Worm (Caenorhabditis elegans) whole organism, L4 larva: ENCODE results near the gene C50B6.1.

Source experiments
- F49E8.2 ChIP-seq: sonication (generic microtip); optimal IDR thresholded peaks from 2 replicates; lab custom pipeline; 2016; ENCODE audit warnings: missing compliant biosample characterization, mild to moderate bottlenecking, missing genetic modification characterization, borderline replicate concordance
- R02D3.7 ChIP-seq: fragments of 150-350 bp; sonication (generic microtip); optimal IDR thresholded peaks from 3 replicates; lab custom pipeline; 2014; ENCODE audit warnings: missing biosample characterization, missing genetic modification characterization
- T20F7.1 ChIP-seq: fragments of 200-800 bp; sonication (Bioruptor generic); optimal IDR thresholded peaks from 2 replicates; lab custom pipeline; 2018; ENCODE audit warnings: mild to moderate bottlenecking, missing genetic modification characterization, missing compliant biosample characterization
- T26A8.4 ChIP-seq: fragments of 200-800 bp; sonication (Bioruptor generic); IDR thresholded peaks from 2 replicates; pipeline ENCODE4 v1.3.6; 2022; ENCODE audit warnings: missing genetic modification characterization, missing compliant biosample characterization
- Y5F2A.4 ChIP-seq: fragments of 200-800 bp; sonication (Bioruptor generic); optimal IDR thresholded peaks from 2 replicates; lab custom pipeline; 2018; ENCODE audit warnings: mild to moderate bottlenecking, missing genetic modification characterization, missing compliant biosample characterization
- ZK546.5 ChIP-seq, 2 experiments: sonication (generic microtip); optimal IDR thresholded peaks; 2 replicates each; lab custom pipeline; 2017; ENCODE audit warnings: missing biosample characterization in 2 of 2, missing genetic modification characterization in 2 of 2
- aly-2 ChIP-seq: sonication (generic microtip); optimal IDR thresholded peaks from 2 replicates; lab custom pipeline; 2018; ENCODE audit warnings: missing biosample characterization, missing genetic modification characterization
- ama-1 ChIP-seq: fragments of 150-350 bp; optimal IDR thresholded peaks from 2 replicates; lab custom pipeline; 2014; ENCODE audit warnings: inconsistent platforms, mixed read lengths
- ceh-44 ChIP-seq: fragments of 200-800 bp; sonication (Bioruptor generic); IDR thresholded peaks from 2 replicates; pipeline ENCODE4 v1.3.6; 2022; ENCODE audit warnings: missing genetic modification reagents, missing genetic modification characterization, missing compliant biosample characterization
- ceh-82 ChIP-seq: sonication (generic microtip); optimal IDR thresholded peaks from 2 replicates; lab custom pipeline; 2017; ENCODE audit warnings: missing biosample characterization, missing genetic modification characterization
- cey-2 ChIP-seq: sonication (generic microtip); optimal IDR thresholded peaks from 3 replicates; lab custom pipeline; 2017; ENCODE audit warnings: missing genetic modification characterization, mild to moderate bottlenecking, missing compliant biosample characterization, antibody characterized with exemption, borderline replicate concordance; ENCODE audit not compliant: insufficient read depth
- daf-16 ChIP-seq, 3 experiments: sonication (generic microtip); optimal IDR thresholded peaks; 2 replicates each; lab custom pipeline; 2016 to 2017; ENCODE audit warnings: missing genetic modification characterization in 3 of 3, missing genetic modification reagents in 3 of 3, mild to moderate bottlenecking in 2 of 3, missing compliant biosample characterization in 2 of 3, missing biosample characterization in 1 of 3, moderate library complexity in 1 of 3
- dmd-6 ChIP-seq: fragments of 200-800 bp; sonication (Bioruptor generic); IDR thresholded peaks from 2 replicates; pipeline ENCODE4 v1.3.6; 2022; ENCODE audit warnings: missing genetic modification reagents, missing genetic modification characterization, missing compliant biosample characterization
- dmd-9 ChIP-seq: fragments of 200-800 bp; sonication (Bioruptor generic); IDR thresholded peaks from 2 replicates; pipeline ENCODE4 v1.3.6; 2022; ENCODE audit warnings: missing genetic modification reagents, missing genetic modification characterization, missing compliant biosample characterization
- dve-1 ChIP-seq: sonication (generic microtip); optimal IDR thresholded peaks from 2 replicates; lab custom pipeline; 2017; ENCODE audit warnings: antibody characterized with exemption, mild to moderate bottlenecking, missing genetic modification characterization, missing compliant biosample characterization; ENCODE audit not compliant: insufficient read depth
- egl-27 ChIP-seq: sonication (generic microtip); optimal IDR thresholded peaks from 3 replicates; lab custom pipeline; 2017; ENCODE audit warnings: missing biosample characterization, missing genetic modification reagents, missing genetic modification characterization
- fos-1 ChIP-seq: fragments of 150-350 bp; optimal IDR thresholded peaks from 2 replicates; lab custom pipeline; 2014; ENCODE audit warnings: missing biosample characterization, missing genetic modification characterization
- hlh-11 ChIP-seq: fragments of 200-800 bp; sonication (Bioruptor generic); optimal IDR thresholded peaks from 2 replicates; lab custom pipeline; 2018; ENCODE audit warnings: mild to moderate bottlenecking, missing genetic modification characterization, missing compliant biosample characterization
- jun-1 ChIP-seq: fragments of 150-350 bp; optimal IDR thresholded peaks from 2 replicates; lab custom pipeline; 2014; ENCODE audit warnings: missing biosample characterization, missing genetic modification reagents, missing genetic modification characterization
- lin-29 ChIP-seq: fragments of 200-800 bp; sonication (Bioruptor generic); IDR thresholded peaks from 2 replicates; pipeline ENCODE4 v1.3.6; 2022; ENCODE audit warnings: missing genetic modification reagents, missing genetic modification characterization, missing compliant biosample characterization
- lsy-2 ChIP-seq, 2 experiments: fragments of 150-350 bp in 1 of 2; sonication (generic microtip) in 1 of 2; optimal IDR thresholded peaks; 2 replicates each; lab custom pipeline; 2014 to 2017; ENCODE audit warnings: missing biosample characterization in 2 of 2, missing genetic modification characterization in 2 of 2
- madf-5 ChIP-seq, 2 experiments: fragments of 200-800 bp; sonication (Bioruptor generic); IDR thresholded peaks; 2 replicates each; pipeline ENCODE4 v1.3.6; 2022; ENCODE audit warnings: missing compliant biosample characterization in 2 of 2, missing genetic modification characterization in 2 of 2
- madf-9 ChIP-seq: fragments of 200-800 bp; sonication (Bioruptor generic); conservative IDR thresholded peaks from 2 replicates; pipeline ENCODE4 v1.3.6; 2022; ENCODE audit warnings: missing genetic modification reagents, missing genetic modification characterization, missing compliant biosample characterization
- mdl-1 ChIP-seq, 2 experiments: fragments of 150-350 bp in 1 of 2; sonication (generic microtip) in 1 of 2; optimal IDR thresholded peaks; 2 replicates each; lab custom pipeline; 2014 to 2017; ENCODE audit warnings: missing biosample characterization in 2 of 2, missing genetic modification characterization in 2 of 2
- mxl-2 ChIP-seq: fragments of 200-800 bp; sonication (Bioruptor generic); conservative IDR thresholded peaks from 2 replicates; pipeline ENCODE4 v1.3.6; 2022; ENCODE audit warnings: missing genetic modification reagents, missing genetic modification characterization, missing compliant biosample characterization
- mxl-3 ChIP-seq: fragments of 200-800 bp; sonication (Bioruptor generic); optimal IDR thresholded peaks from 2 replicates; lab custom pipeline; 2018; ENCODE audit warnings: mild to moderate bottlenecking, missing genetic modification characterization, missing compliant biosample characterization
- nhr-10 ChIP-seq: fragments of 150-350 bp; optimal IDR thresholded peaks from 2 replicates; lab custom pipeline; 2014; ENCODE audit warnings: missing biosample characterization, missing genetic modification characterization
- nhr-102 ChIP-seq: sonication (generic microtip); optimal IDR thresholded peaks from 2 replicates; lab custom pipeline; 2016; ENCODE audit warnings: mild to moderate bottlenecking, missing genetic modification characterization, moderate library complexity, missing compliant biosample characterization
- nhr-11 ChIP-seq: fragments of 150-350 bp; optimal IDR thresholded peaks from 2 replicates; lab custom pipeline; 2014; ENCODE audit warnings: missing biosample characterization, missing genetic modification characterization
- nhr-111 ChIP-seq: fragments of 200-800 bp; sonication (Bioruptor generic); optimal IDR thresholded peaks from 2 replicates; lab custom pipeline; 2018; ENCODE audit warnings: mild to moderate bottlenecking, missing genetic modification characterization, missing compliant biosample characterization
- nhr-25 ChIP-seq: sonication (generic microtip); optimal IDR thresholded peaks from 2 replicates; lab custom pipeline; 2017; ENCODE audit warnings: missing genetic modification characterization, mild to moderate bottlenecking, missing compliant biosample characterization, antibody characterized with exemption, moderate library complexity, borderline replicate concordance; ENCODE audit not compliant: insufficient read depth
- nhr-48 ChIP-seq: sonication (generic microtip); optimal IDR thresholded peaks from 2 replicates; lab custom pipeline; 2016; ENCODE audit warnings: mild to moderate bottlenecking, missing genetic modification characterization, missing compliant biosample characterization
- nhr-77 ChIP-seq: fragments of 150-350 bp; optimal IDR thresholded peaks from 2 replicates; lab custom pipeline; 2014; ENCODE audit warnings: missing biosample characterization, missing genetic modification characterization
- set-16 ChIP-seq: fragments of 200-800 bp; sonication (Bioruptor generic); IDR thresholded peaks from 2 replicates; pipeline ENCODE4 v1.3.6; 2022; ENCODE audit warnings: missing genetic modification reagents, missing genetic modification characterization, missing compliant biosample characterization
- skn-1 ChIP-seq: fragments of 150-350 bp; optimal IDR thresholded peaks from 2 replicates; lab custom pipeline; 2014; ENCODE audit warnings: missing biosample characterization, missing genetic modification characterization
- snpc-1.2 ChIP-seq: fragments of 200-800 bp; sonication (Bioruptor generic); IDR thresholded peaks from 2 replicates; pipeline ENCODE4 v1.3.6; 2022; ENCODE audit warnings: missing genetic modification reagents, missing genetic modification characterization, missing compliant biosample characterization
- spr-1 ChIP-seq: sonication (generic microtip); optimal IDR thresholded peaks from 2 replicates; lab custom pipeline; 2016; ENCODE audit warnings: mild to moderate bottlenecking, missing genetic modification characterization, missing compliant biosample characterization
- spr-3 ChIP-seq: fragments of 200-800 bp; sonication (Bioruptor generic); optimal IDR thresholded peaks from 2 replicates; lab custom pipeline; 2018; ENCODE audit warnings: mild to moderate bottlenecking, missing genetic modification characterization, missing compliant biosample characterization
- tra-1 ChIP-seq: fragments of 200-800 bp; sonication (Bioruptor generic); IDR thresholded peaks from 2 replicates; pipeline ENCODE4 v1.3.6; 2022; ENCODE audit warnings: missing genetic modification reagents, missing genetic modification characterization, missing compliant biosample characterization
- unc-130 ChIP-seq: sonication (generic microtip); optimal IDR thresholded peaks from 2 replicates; lab custom pipeline; 2016; ENCODE audit warnings: missing genetic modification reagents, missing genetic modification characterization, missing compliant biosample characterization
- unc-39 ChIP-seq: sonication (generic microtip); optimal IDR thresholded peaks from 2 replicates; lab custom pipeline; 2017; ENCODE audit warnings: missing biosample characterization, missing genetic modification characterization
- unc-62 ChIP-seq, 3 experiments: fragments of 150-350 bp in 1 of 3; sonication (generic microtip); optimal IDR thresholded peaks in 2 of 3; peaks in 1 of 3; 1 replicate in 1 of 3; 2 replicates in 2 of 3; lab custom pipeline; 2014 to 2017; ENCODE audit warnings: missing biosample characterization in 3 of 3, missing genetic modification characterization in 3 of 3, missing genetic modification reagents in 3 of 3, missing genotype in 1 of 3
- zag-1 ChIP-seq: fragments of 150-350 bp; optimal IDR thresholded peaks from 2 replicates; lab custom pipeline; 2014; ENCODE audit warnings: missing biosample characterization, missing genetic modification characterization
- zfp-3 ChIP-seq: fragments of 200-800 bp; sonication (Bioruptor generic); conservative IDR thresholded peaks from 2 replicates; pipeline ENCODE4 v1.3.6; 2022; ENCODE audit warnings: missing genetic modification reagents, missing genetic modification characterization, missing compliant biosample characterization
- zip-11 ChIP-seq: fragments of 200-800 bp; sonication (Bioruptor generic); IDR thresholded peaks from 2 replicates; pipeline ENCODE4 v1.3.6; 2022; ENCODE audit warnings: missing genetic modification characterization, missing compliant biosample characterization
- ztf-11 ChIP-seq: fragments of 150-350 bp; optimal IDR thresholded peaks from 2 replicates; lab custom pipeline; 2014; ENCODE audit warnings: missing biosample characterization, missing genetic modification characterization
- ztf-7 ChIP-seq: fragments of 150-350 bp; optimal IDR thresholded peaks from 2 replicates; lab custom pipeline; 2014; ENCODE audit warnings: missing biosample characterization, missing genetic modification characterization

Gene C50B6.1

ce11 chrV:13312210-13312676, 3.5 kb downstream of the C50B6.1 start, which contains the start of gene nasp-2 (continued):
- no peak for TF ChIP-seq madf-9 (GFP tag; lab: Robert Waterston, UW)
- TF ChIP-seq spr-3, result no peak
- TF ChIP-seq T20F7.1 (GFP tag; lab: Kevin White, UChicago), result peak; percentile 81
- no peak for TF ChIP-seq daf-16 (GFP tag; optimal IDR thresholded peaks at IDR 0.05; lab: Kevin White, UChicago)
- no peak for TF ChIP-seq daf-16 (tag; optimal IDR thresholded peaks at IDR 0.05; lab: Kevin White, UChicago)
- peak; percentile 91 for TF ChIP-seq F49E8.2 (tag; lab: Kevin White, UChicago)
- TF ChIP-seq jun-1 (tag; lab: Kevin White, UChicago), result no peak
- TF ChIP-seq dmd-9 (GFP tag; lab: Robert Waterston, UW), result 0 out of 2 replicates have a peak, but pooled peaks have one; percentile 43
- no peak for TF ChIP-seq ceh-44 (GFP tag; lab: Robert Waterston, UW)
- TF ChIP-seq nhr-48 (tag; lab: Kevin White, UChicago), result no peak
- TF ChIP-seq lin-29 (GFP tag; lab: Robert Waterston, UW), result no peak
- TF ChIP-seq zip-11, result no peak

- no peak for TF ChIP-seq ceh-82 (tag; lab: Kevin White, UChicago)
- no peak for TF ChIP-seq Y5F2A.4
- no peak for TF ChIP-seq zfp-3 (GFP tag; lab: Robert Waterston, UW)
- TF ChIP-seq spr-3, result no peak
- TF ChIP-seq T26A8.4 (GFP tag; lab: Robert Waterston, UW), result 0 out of 2 replicates have a peak, but pooled peaks have one; percentile 44
- TF ChIP-seq ama-1 (lab: Kevin White, UChicago), result no peak
- peak; percentile 41 for TF ChIP-seq hlh-11
- no peak for TF ChIP-seq set-16
- TF ChIP-seq T20F7.1 (GFP tag; lab: Kevin White, UChicago), result peak; percentile 99
- TF ChIP-seq spr-1 (tag; lab: Kevin White, UChicago), result no peak
- no peak for TF ChIP-seq ztf-7 (tag; lab: Kevin White, UChicago)
- no peak for TF ChIP-seq egl-27 (tag; lab: Kevin White, UChicago)
- TF ChIP-seq nhr-10, result no peak
- no peak for TF ChIP-seq aly-2 (tag; lab: Kevin White, UChicago)
- TF ChIP-seq nhr-102 (tag; lab: Kevin White, UChicago), result peak; percentile 9
- TF ChIP-seq mxl-2, result no peak
- peak in 1 of 2 experiments; percentile 93 for TF ChIP-seq lsy-2 (tag; optimal IDR thresholded peaks at IDR 0.05; lab: Kevin White, UChicago)
- TF ChIP-seq madf-5 (GFP tag; IDR thresholded peaks at IDR 0.05; lab: Robert Waterston, UW), result no peak
- TF ChIP-seq dve-1 (tag; lab: Kevin White, UChicago), result peak; percentile 80
- peak in 1 of 2 experiments; percentile 90 for TF ChIP-seq unc-62 (GFP tag; optimal IDR thresholded peaks at IDR 0.05 in 1 of 2; lab: Kevin White, UChicago)
- TF ChIP-seq unc-62 (tag; optimal IDR thresholded peaks at IDR 0.05; lab: Kevin White, UChicago), result no peak
- no peak for TF ChIP-seq skn-1 (tag; lab: Kevin White, UChicago)
- peak; percentile 5 for TF ChIP-seq nhr-25 (tag; lab: Kevin White, UChicago)
- no peak for TF ChIP-seq nhr-11 (tag; lab: Kevin White, UChicago)
- TF ChIP-seq snpc-1.2 (GFP tag; lab: Robert Waterston, UW), result no peak
- TF ChIP-seq nhr-111 (GFP tag; lab: Kevin White, UChicago), result no peak
- TF ChIP-seq jun-1 (tag; lab: Kevin White, UChicago), result no peak
- TF ChIP-seq ZK546.5 (tag; optimal IDR thresholded peaks at IDR 0.05; lab: Kevin White, UChicago), result no peak
- peak; percentile 71 for TF ChIP-seq unc-130
- TF ChIP-seq nhr-77 (tag; lab: Kevin White, UChicago), result no peak
- no peak for TF ChIP-seq fos-1 (tag; lab: Kevin White, UChicago)
- TF ChIP-seq mxl-3 (GFP tag; lab: Kevin White, UChicago), result no peak
- TF ChIP-seq R02D3.7, result no peak
- TF ChIP-seq zag-1 (tag; lab: Kevin White, UChicago), result no peak
- peak; percentile 62 for TF ChIP-seq dmd-6 (GFP tag; lab: Robert Waterston, UW)
- no peak for TF ChIP-seq mdl-1 (tag; optimal IDR thresholded peaks at IDR 0.05; lab: Kevin White, UChicago)
- no peak for TF ChIP-seq cey-2 (tag; lab: Kevin White, UChicago)
- no peak for TF ChIP-seq tra-1
- no peak for TF ChIP-seq ztf-11 (tag; lab: Kevin White, UChicago)
- TF ChIP-seq unc-39 (tag; lab: Kevin White, UChicago), result no peak
Measured at ce11 chrV:13313045-13313623, 4.4 kb downstream of the C50B6.1 start, which contains the start of gene C50B6.3. Gene C50B6.3 (plus strand): TSS chrV:13313573.
